Worm (Caenorhabditis elegans) whole organism, L4 larva: ENCODE data around the gene cpi-2.

Experiments
- ctbp-1 ChIP-seq: fragments of 200-800 bp; sonication (Bioruptor generic); IDR thresholded peaks from 2 replicates; pipeline ENCODE4 v1.3.6; 2022; ENCODE audit warnings: missing genetic modification reagents, missing genetic modification characterization, missing compliant biosample characterization
- nhr-28 ChIP-seq: fragments of 150-350 bp; optimal IDR thresholded peaks from 2 replicates; lab custom pipeline; 2014; ENCODE audit warnings: missing biosample characterization, missing genetic modification characterization

DNA sequence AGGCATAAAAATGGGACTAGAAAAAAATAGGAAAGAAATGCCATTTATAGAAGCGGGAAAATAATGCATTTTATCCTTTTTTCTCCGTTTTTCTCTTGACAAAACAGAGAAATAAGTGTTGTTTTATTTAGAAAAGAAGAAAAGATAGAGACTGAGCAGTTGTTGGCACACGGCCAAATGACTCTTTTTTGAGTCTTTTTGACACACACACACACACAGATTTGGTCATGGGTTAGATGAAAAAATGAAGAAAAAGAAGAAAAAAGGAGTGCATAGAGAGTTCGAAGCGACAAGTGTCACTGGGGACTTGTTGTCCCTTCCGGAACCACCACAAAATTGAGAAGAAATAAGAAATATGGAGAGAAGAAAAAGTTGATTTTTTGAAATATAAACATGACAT is 10.3 kb upstream of the cpi-2 start:
- TF ChIP-seq nhr-28 (no peak), ctbp-1 (GFP tag; lab: Robert Waterston, UW) (no peak)
